Fruit fly (Drosophila melanogaster) whole organism, embryonic: ENCODE measurements around the gene Cdc5.
A peak's percentile ranks its signal among the peaks of the same experiment; 100 is the strongest.

Experiments used
- Atf-2 ChIP-seq: fragments of 200-800 bp; sonication (Bioruptor generic); optimal IDR thresholded peaks from 2 replicates; lab custom pipeline; 2016; ENCODE audit warnings: missing biosample characterization, missing genetic modification characterization
- Bdp1 ChIP-seq: fragments of 200-800 bp; sonication (Bioruptor generic); optimal IDR thresholded peaks from 3 replicates; lab custom pipeline; 2016; ENCODE audit warnings: missing biosample characterization, missing genetic modification characterization
- CG14710 ChIP-seq: fragments of 200-800 bp; sonication (Bioruptor generic); optimal IDR thresholded peaks from 3 replicates; lab custom pipeline; 2019; ENCODE audit warnings: missing biosample characterization, mild to moderate bottlenecking, missing genetic modification characterization, moderate library complexity
- CG15479 ChIP-seq: fragments of 200-800 bp; sonication (Bioruptor generic); optimal IDR thresholded peaks from 3 replicates; lab custom pipeline; 2019; ENCODE audit warnings: missing biosample characterization, mild to moderate bottlenecking, missing genetic modification characterization, moderate library complexity
- CG17359 ChIP-seq: fragments of 200-800 bp; sonication (Bioruptor generic); optimal IDR thresholded peaks from 3 replicates; lab custom pipeline; 2018; ENCODE audit warnings: missing biosample characterization, mild to moderate bottlenecking, missing genetic modification characterization, moderate library complexity
- CG17568 ChIP-seq: fragments of 200-800 bp; sonication (Bioruptor generic); optimal IDR thresholded peaks from 2 replicates; lab custom pipeline; 2018; ENCODE audit warnings: missing biosample characterization, mild to moderate bottlenecking, missing genetic modification characterization, moderate library complexity
- CG2116 ChIP-seq: fragments of 200-800 bp; sonication (Bioruptor generic); optimal IDR thresholded peaks from 3 replicates; lab custom pipeline; 2018; ENCODE audit warnings: missing biosample characterization, mild to moderate bottlenecking, missing genetic modification characterization
- CG2202 ChIP-seq: fragments of 200-800 bp; sonication (Bioruptor generic); optimal IDR thresholded peaks from 2 replicates; lab custom pipeline; 2018; ENCODE audit warnings: missing biosample characterization, mild to moderate bottlenecking, missing genetic modification characterization
- CG33213 ChIP-seq: fragments of 200-800 bp; sonication (Bioruptor generic); optimal IDR thresholded peaks from 3 replicates; lab custom pipeline; 2016; ENCODE audit warnings: missing biosample characterization, missing genetic modification characterization
- CG4404 ChIP-seq: fragments of 200-800 bp; sonication (Bioruptor generic); IDR thresholded peaks from 2 replicates; pipeline ENCODE4 v1.3.6; 2022; ENCODE audit warnings: missing biosample characterization, missing genetic modification characterization
- CG4820 ChIP-seq: fragments of 200-800 bp; sonication (Bioruptor generic); optimal IDR thresholded peaks from 3 replicates; lab custom pipeline; 2016; ENCODE audit warnings: missing biosample characterization, missing genetic modification characterization
- CG7372 ChIP-seq: fragments of 200-800 bp; sonication (Bioruptor generic); IDR thresholded peaks from 2 replicates; pipeline ENCODE4 v1.3.6; 2022; ENCODE audit warnings: missing biosample characterization, missing genetic modification characterization
- CG8089 ChIP-seq: fragments of 200-800 bp; sonication (Bioruptor generic); optimal IDR thresholded peaks from 3 replicates; lab custom pipeline; 2016; ENCODE audit warnings: missing biosample characterization, missing genetic modification characterization
- CG8281 ChIP-seq: fragments of 200-800 bp; sonication (Bioruptor generic); optimal IDR thresholded peaks from 2 replicates; lab custom pipeline; 2018; ENCODE audit warnings: missing biosample characterization, mild to moderate bottlenecking, missing genetic modification characterization, moderate library complexity
- Dfd ChIP-seq, 2 experiments: fragments of >200 bp; optimal IDR thresholded peaks; 2 replicates each; lab custom pipeline; 2017; ENCODE audit warnings: missing biosample characterization in 2 of 2, missing genetic modification characterization in 2 of 2
- ERR ChIP-seq: fragments of 200-800 bp; sonication (Bioruptor generic); optimal IDR thresholded peaks from 2 replicates; lab custom pipeline; 2016; ENCODE audit warnings: missing biosample characterization, missing genetic modification characterization
- Hey ChIP-seq: fragments of 200-800 bp; sonication (Bioruptor generic); optimal IDR thresholded peaks from 3 replicates; lab custom pipeline; 2018; ENCODE audit warnings: missing biosample characterization, mild to moderate bottlenecking, missing genetic modification characterization
- MESR4 ChIP-seq: fragments of 200-800 bp; sonication (Bioruptor generic); optimal IDR thresholded peaks from 2 replicates; lab custom pipeline; 2018; ENCODE audit warnings: missing biosample characterization, mild to moderate bottlenecking, missing genetic modification characterization, moderate library complexity
- Mad ChIP-seq: fragments of 200-800 bp; sonication (Bioruptor generic); optimal IDR thresholded peaks from 2 replicates; lab custom pipeline; 2016; ENCODE audit warnings: missing biosample characterization, missing genetic modification characterization
- Max ChIP-seq: fragments of 200-800 bp; sonication (Bioruptor generic); optimal IDR thresholded peaks from 2 replicates; lab custom pipeline; 2016; ENCODE audit warnings: missing biosample characterization, mild to moderate bottlenecking, missing genetic modification characterization
- Mes4 ChIP-seq: fragments of 200-800 bp; sonication (Bioruptor generic); optimal IDR thresholded peaks from 2 replicates; lab custom pipeline; 2016; ENCODE audit warnings: missing biosample characterization, missing genetic modification characterization
- NFAT ChIP-seq: fragments of 200-800 bp; sonication (Bioruptor generic); IDR thresholded peaks from 2 replicates; pipeline ENCODE4 v1.3.6; 2022; ENCODE audit warnings: missing biosample characterization, missing genetic modification characterization
- Trl ChIP-seq, 3 experiments: fragments of >200 bp in 2 of 3; fragments of 200-800 bp in 1 of 3; sonication (Bioruptor generic) in 1 of 3; optimal IDR thresholded peaks; 2 replicates in 1 of 3; 3 replicates in 2 of 3; lab custom pipeline; 2016 to 2017; ENCODE audit warnings: missing biosample characterization in 1 of 3, missing genetic modification characterization in 1 of 3
- ap ChIP-seq: fragments of 200-800 bp; sonication (Bioruptor generic); IDR thresholded peaks from 2 replicates; pipeline ENCODE4 v1.3.6; 2022; ENCODE audit warnings: missing biosample characterization, missing genetic modification characterization
- bsh ChIP-seq, 2 experiments: fragments of 200-800 bp; sonication (Bioruptor generic); optimal IDR thresholded peaks; 2 replicates each; lab custom pipeline; 2017 to 2018; ENCODE audit warnings: mild to moderate bottlenecking in 2 of 2, missing biosample characterization in 2 of 2, missing genetic modification characterization in 2 of 2, moderate library complexity in 1 of 2
- dimm ChIP-seq: fragments of 200-800 bp; sonication (Bioruptor generic); IDR thresholded peaks from 2 replicates; pipeline ENCODE4 v1.3.6; 2022; ENCODE audit warnings: missing biosample characterization, missing genetic modification characterization
- dmrt99B ChIP-seq: fragments of 200-800 bp; sonication (Bioruptor generic); optimal IDR thresholded peaks from 2 replicates; lab custom pipeline; 2018; ENCODE audit warnings: missing biosample characterization, mild to moderate bottlenecking, missing genetic modification characterization, moderate library complexity
- ewg ChIP-seq: fragments of 200-800 bp; sonication (Bioruptor generic); optimal IDR thresholded peaks from 3 replicates; lab custom pipeline; 2017; ENCODE audit warnings: mild to moderate bottlenecking, missing biosample characterization, missing genetic modification reagents, missing genetic modification characterization
- gem ChIP-seq: fragments of 200-800 bp; sonication (Bioruptor generic); optimal IDR thresholded peaks from 2 replicates; lab custom pipeline; 2019; ENCODE audit warnings: missing biosample characterization, mild to moderate bottlenecking, missing genetic modification characterization, moderate library complexity
- ham ChIP-seq: fragments of 200-800 bp; sonication (Bioruptor generic); IDR thresholded peaks from 2 replicates; pipeline ENCODE4 v1.3.6; 2022; ENCODE audit warnings: missing biosample characterization, missing genetic modification characterization
- jigr1 ChIP-seq: fragments of 200-800 bp; sonication (Bioruptor generic); IDR thresholded peaks from 3 replicates; pipeline ENCODE4 v1.3.6; 2022; ENCODE audit warnings: missing biosample characterization, missing genetic modification characterization
- mam ChIP-seq: fragments of 200-800 bp; sonication (Bioruptor generic); optimal IDR thresholded peaks from 3 replicates; lab custom pipeline; 2016; ENCODE audit warnings: missing biosample characterization, missing genetic modification characterization
- nau ChIP-seq: fragments of 200-800 bp; sonication (Bioruptor generic); optimal IDR thresholded peaks from 3 replicates; lab custom pipeline; 2017; ENCODE audit warnings: missing biosample characterization, mild to moderate bottlenecking, missing genetic modification characterization, missing genetic modification reagents
- pnt ChIP-seq: fragments of 200-800 bp; sonication (Bioruptor generic); optimal IDR thresholded peaks from 3 replicates; lab custom pipeline; 2016; ENCODE audit warnings: missing biosample characterization, missing genetic modification characterization
- schlank ChIP-seq: fragments of 200-800 bp; sonication (Bioruptor generic); optimal IDR thresholded peaks from 2 replicates; lab custom pipeline; 2018; ENCODE audit warnings: missing biosample characterization, mild to moderate bottlenecking, missing genetic modification characterization
- sima ChIP-seq: fragments of 200-800 bp; sonication (Bioruptor generic); optimal IDR thresholded peaks from 2 replicates; lab custom pipeline; 2016; ENCODE audit warnings: missing biosample characterization, missing genetic modification characterization
- stc ChIP-seq: fragments of 200-800 bp; sonication (Bioruptor generic); IDR thresholded peaks from 2 replicates; pipeline ENCODE4 v1.3.6; 2022; ENCODE audit warnings: missing biosample characterization, missing genetic modification characterization
- tgo ChIP-seq: fragments of 200-800 bp; sonication (Bioruptor generic); IDR thresholded peaks from 3 replicates; pipeline ENCODE4 v1.3.6; 2022; ENCODE audit warnings: missing biosample characterization, missing genetic modification characterization
- tna ChIP-seq: fragments of 200-800 bp; sonication (Bioruptor generic); IDR thresholded peaks from 2 replicates; pipeline ENCODE4 v1.3.6; 2022; ENCODE audit warnings: missing biosample characterization, missing genetic modification characterization; ENCODE audit not compliant: partially characterized antibody
- wek ChIP-seq: fragments of 200-800 bp; sonication (Bioruptor generic); optimal IDR thresholded peaks from 3 replicates; lab custom pipeline; 2018; ENCODE audit warnings: missing biosample characterization, mild to moderate bottlenecking, missing genetic modification characterization, moderate library complexity
- z ChIP-seq: fragments of 200-800 bp; sonication (Bioruptor generic); IDR thresholded peaks from 3 replicates; pipeline ENCODE4 v1.3.6; 2022; ENCODE audit warnings: missing biosample characterization, missing genetic modification characterization

Gene Cdc5

DNA sequence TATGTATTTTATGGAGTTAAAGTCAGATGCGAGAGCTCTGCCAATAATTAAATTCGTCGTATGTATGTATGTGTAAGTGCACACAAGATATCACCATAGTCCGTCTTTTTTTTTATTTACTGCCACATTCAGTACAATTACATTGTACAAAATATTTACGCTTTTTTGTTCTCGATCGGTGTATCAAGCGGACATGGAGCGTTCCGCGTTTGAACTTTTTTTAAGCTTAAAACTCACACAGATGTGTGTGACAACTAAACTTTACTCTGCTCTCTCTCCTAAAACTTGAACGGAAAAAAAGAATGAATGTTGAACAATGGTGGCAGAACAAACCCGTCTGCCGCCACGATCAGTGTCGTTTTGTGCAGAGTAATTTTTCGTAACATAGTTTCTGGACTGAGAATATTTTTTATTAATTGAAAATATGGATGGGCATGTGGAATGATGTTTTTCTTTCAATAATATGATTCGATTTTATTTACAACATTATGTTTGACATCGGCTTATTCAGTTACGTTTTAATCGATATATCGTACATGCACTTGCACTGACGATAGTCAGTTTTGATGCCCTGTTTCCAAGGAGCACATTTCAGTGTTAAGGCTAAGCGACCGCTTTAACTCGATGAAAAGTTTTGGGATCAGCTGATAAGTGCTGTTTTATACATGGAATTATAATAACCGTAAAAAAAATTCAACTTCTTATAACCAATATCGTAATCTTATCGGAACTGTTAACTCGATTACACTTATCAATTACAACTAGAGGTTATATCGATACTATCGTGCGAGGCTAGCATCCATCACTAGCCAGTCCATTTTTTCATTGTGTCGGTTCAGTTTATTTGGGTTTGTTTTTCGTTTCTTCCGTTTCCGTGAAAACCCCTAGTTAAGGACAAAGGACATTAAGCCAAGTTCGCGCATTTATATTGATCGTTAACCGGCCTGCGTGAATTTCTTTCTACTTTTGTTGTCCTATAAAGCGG is 14.2 kb downstream of the Cdc5 start, which contains the start of gene mth (continued):
- TF ChIP-seq Trl (optimal IDR thresholded peaks at IDR 0.05; lab: Kevin White, UChicago) (no peak), Trl (GFP tag; optimal IDR thresholded peaks at IDR 0.05; lab: Kevin White, UChicago) (peak; percentile 24), wek (GFP tag; lab: Kevin White, UChicago) (no peak), Max (peak; percentile 31), ewg (GFP tag; lab: Kevin White, UChicago) (peak; percentile 33), MESR4 (peak; percentile 64), mam (GFP tag; lab: Kevin White, UChicago) (peak; percentile 77), Mes4 (GFP tag; lab: Kevin White, UChicago) (peak; percentile 39), CG14710 (tag; lab: Kevin White, UChicago) (peak; percentile 85), Bdp1 (GFP tag; lab: Kevin White, UChicago) (peak; percentile 29), schlank (tag; lab: Kevin White, UChicago) (no peak), CG17359 (tag; lab: Kevin White, UChicago) (no peak), Hey (no peak), Atf-2 (peak; percentile 62), CG33213 (peak; percentile 6), ERR (peak; percentile 26), CG15479 (GFP tag; lab: Kevin White, UChicago) (no peak), sima (GFP tag; lab: Kevin White, UChicago) (peak; percentile 2), pnt (GFP tag; lab: Kevin White, UChicago) (peak; percentile 28), ap (no peak), Dfd (GFP tag; optimal IDR thresholded peaks at IDR 0.05; lab: Kevin White, UChicago) (no peak), NFAT (GFP tag; lab: Robert Waterston, UW) (no peak)

dm6 chr3L:343316-343715 is 17.9 kb downstream of the Cdc5 start:
- TF ChIP-seq CG17568 (GFP tag; lab: Kevin White, UChicago) (no peak), jigr1 (no peak), bsh (GFP tag; optimal IDR thresholded peaks at IDR 0.05; lab: Kevin White, UChicago) (no peak), tgo (GFP tag; lab: Robert Waterston, UW) (no peak), CG2202 (tag; lab: Kevin White, UChicago) (no peak), CG8281 (tag; lab: Kevin White, UChicago) (no peak), CG4404 (no peak), z (GFP tag; lab: Robert Waterston, UW) (no peak), CG4820 (no peak), ham (GFP tag; lab: Robert Waterston, UW) (no peak), tna (GFP tag; lab: Robert Waterston, UW) (no peak), Mad (no peak), CG2116 (GFP tag; lab: Kevin White, UChicago) (no peak), nau (no peak), CG8089 (GFP tag; lab: Kevin White, UChicago) (no peak), stc (GFP tag; lab: Robert Waterston, UW) (no peak), CG7372 (no peak), dimm (GFP tag; lab: Robert Waterston, UW) (no peak), gem (tag; lab: Kevin White, UChicago) (no peak), dmrt99B (no peak)
